Fruit fly (Drosophila melanogaster) S2 (cell line): ENCODE data around the gene ATPsynepsilonL.

ENCODE experiments used
- CG8478 ChIP-seq: fragments of >200 bp; optimal IDR thresholded peaks from 2 replicates; lab custom pipeline; 2018
- CTCF ChIP-seq, 2 experiments: fragments of >200 bp; optimal IDR thresholded peaks; 2 replicates each; lab custom pipeline; 2018

dm6 chr3R:10151830-10152513 lies 30.4 kb downstream of the ATPsynepsilonL start, which contains the start of gene CG34303:
- TF ChIP-seq CG8478 (lab: Kevin White, UChicago) (no peak), CTCF (optimal IDR thresholded peaks at IDR 0.05; lab: Kevin White, UChicago) (no peak)
